Fruit fly (Drosophila melanogaster) whole organism, embryonic: ENCODE measurements around the gene Obp19a.

Experiments used
- Bgb ChIP-seq: fragments of 200-800 bp; sonication (Bioruptor generic); IDR thresholded peaks from 2 replicates; pipeline ENCODE4 v1.3.6; 2022; ENCODE audit warnings: missing biosample characterization, missing genetic modification characterization; ENCODE audit not compliant: partially characterized antibody
- CG10267 ChIP-seq: fragments of 200-800 bp; sonication (Bioruptor generic); optimal IDR thresholded peaks from 2 replicates; lab custom pipeline; 2018; ENCODE audit warnings: missing biosample characterization, mild to moderate bottlenecking, missing genetic modification characterization, moderate library complexity
- CG10321 ChIP-seq: fragments of 200-800 bp; sonication (Bioruptor generic); IDR thresholded peaks from 2 replicates; pipeline ENCODE4 v1.3.6; 2022; ENCODE audit warnings: missing biosample characterization, missing genetic modification characterization
- CG11696 ChIP-seq: fragments of 200-800 bp; sonication (Bioruptor generic); IDR thresholded peaks from 2 replicates; pipeline ENCODE4 v1.3.6; 2022; ENCODE audit warnings: missing biosample characterization, missing genetic modification characterization
- CG12744 ChIP-seq: fragments of 200-800 bp; sonication (Bioruptor generic); optimal IDR thresholded peaks from 2 replicates; lab custom pipeline; 2016; ENCODE audit warnings: missing biosample characterization, missing genetic modification characterization
- CG14050 ChIP-seq: fragments of 200-800 bp; sonication (Bioruptor generic); IDR thresholded peaks from 3 replicates; pipeline ENCODE4 v1.3.6; 2022; ENCODE audit warnings: missing biosample characterization, missing genetic modification characterization
- CG1602 ChIP-seq: fragments of 200-800 bp; sonication (Bioruptor generic); optimal IDR thresholded peaks from 3 replicates; lab custom pipeline; 2016; ENCODE audit warnings: missing biosample characterization, missing genetic modification characterization
- CG1603 ChIP-seq: fragments of 200-800 bp; sonication (Bioruptor generic); optimal IDR thresholded peaks from 2 replicates; lab custom pipeline; 2019; ENCODE audit warnings: missing biosample characterization, mild to moderate bottlenecking, missing genetic modification characterization, moderate library complexity
- CG2712 ChIP-seq: fragments of 200-800 bp; optimal IDR thresholded peaks from 3 replicates; lab custom pipeline; 2019; ENCODE audit warnings: missing biosample characterization, mild to moderate bottlenecking, missing genetic modification characterization, moderate library complexity
- CG31224 ChIP-seq: fragments of 200-800 bp; sonication (Bioruptor generic); IDR thresholded peaks from 2 replicates; pipeline ENCODE4 v1.3.6; 2022; ENCODE audit warnings: missing biosample characterization, missing genetic modification characterization
- CG31365 ChIP-seq: fragments of 200-800 bp; sonication (Bioruptor generic); optimal IDR thresholded peaks from 2 replicates; lab custom pipeline; 2018; ENCODE audit warnings: missing biosample characterization, mild to moderate bottlenecking, missing genetic modification characterization
- CG3163 ChIP-seq: fragments of 200-800 bp; sonication (Bioruptor generic); optimal IDR thresholded peaks from 3 replicates; lab custom pipeline; 2016; ENCODE audit warnings: missing biosample characterization, missing genetic modification characterization
- CG34422 ChIP-seq: fragments of 200-800 bp; sonication (Bioruptor generic); IDR thresholded peaks from 3 replicates; pipeline ENCODE4 v1.3.6; 2022; ENCODE audit warnings: missing biosample characterization, missing genetic modification characterization
- CG3847 ChIP-seq: fragments of 200-800 bp; sonication (Bioruptor generic); IDR thresholded peaks from 2 replicates; pipeline ENCODE4 v1.3.6; 2022; ENCODE audit warnings: missing biosample characterization, missing genetic modification characterization
- CG4360 ChIP-seq: fragments of 200-800 bp; sonication (Bioruptor generic); IDR thresholded peaks from 2 replicates; pipeline ENCODE4 v1.3.6; 2022; ENCODE audit warnings: missing biosample characterization, missing genetic modification characterization
- CG6813 ChIP-seq: fragments of 200-800 bp; sonication (Bioruptor generic); optimal IDR thresholded peaks from 2 replicates; lab custom pipeline; 2017; ENCODE audit warnings: missing biosample characterization, missing genetic modification characterization, mild to moderate bottlenecking, moderate library complexity, missing genetic modification reagents
- CG7372 ChIP-seq: fragments of 200-800 bp; sonication (Bioruptor generic); IDR thresholded peaks from 2 replicates; pipeline ENCODE4 v1.3.6; 2022; ENCODE audit warnings: missing biosample characterization, missing genetic modification characterization
- CG7745 ChIP-seq: fragments of 200-800 bp; sonication (Bioruptor generic); optimal IDR thresholded peaks from 2 replicates; lab custom pipeline; 2018; ENCODE audit warnings: missing biosample characterization, mild to moderate bottlenecking, missing genetic modification characterization, moderate library complexity
- CG9609 ChIP-seq: fragments of 200-800 bp; sonication (Bioruptor generic); optimal IDR thresholded peaks from 3 replicates; lab custom pipeline; 2016; ENCODE audit warnings: missing biosample characterization, missing genetic modification characterization
- CG9932 ChIP-seq: fragments of 200-800 bp; sonication (Bioruptor generic); IDR thresholded peaks from 2 replicates; pipeline ENCODE4 v1.3.6; 2022; ENCODE audit warnings: missing biosample characterization, missing genetic modification characterization
- CTCF ChIP-seq: fragments of 200-800 bp; sonication (Bioruptor generic); optimal IDR thresholded peaks from 2 replicates; lab custom pipeline; 2017; ENCODE audit warnings: missing biosample characterization, mild to moderate bottlenecking, missing genetic modification characterization, moderate library complexity
- D ChIP-seq, 2 experiments: fragments of 200-800 bp in 1 of 2; fragments of >200 bp in 1 of 2; sonication (Bioruptor generic) in 1 of 2; optimal IDR thresholded peaks; 2 replicates in 1 of 2; 3 replicates in 1 of 2; lab custom pipeline; 2017; ENCODE audit warnings: mild to moderate bottlenecking in 1 of 2, missing biosample characterization in 1 of 2, missing genetic modification characterization in 1 of 2, missing genetic modification reagents in 1 of 2
- D19B ChIP-seq: fragments of 200-800 bp; sonication (Bioruptor generic); optimal IDR thresholded peaks from 2 replicates; lab custom pipeline; 2017; ENCODE audit warnings: missing biosample characterization, mild to moderate bottlenecking, missing genetic modification characterization
- Dad ChIP-seq: fragments of 200-800 bp; sonication (Bioruptor generic); optimal IDR thresholded peaks from 3 replicates; lab custom pipeline; 2016; ENCODE audit warnings: missing biosample characterization, missing genetic modification characterization
- Deaf1 ChIP-seq: fragments of 200-800 bp; optimal IDR thresholded peaks from 3 replicates; lab custom pipeline; 2019; ENCODE audit warnings: missing biosample characterization, mild to moderate bottlenecking, missing genetic modification characterization, moderate library complexity
- E2f2 ChIP-seq: fragments of 200-800 bp; sonication (Bioruptor generic); IDR thresholded peaks from 2 replicates; pipeline ENCODE4 v1.3.6; 2022; ENCODE audit warnings: missing biosample characterization, missing genetic modification characterization
- Mad ChIP-seq: fragments of 200-800 bp; sonication (Bioruptor generic); optimal IDR thresholded peaks from 2 replicates; lab custom pipeline; 2016; ENCODE audit warnings: missing biosample characterization, missing genetic modification characterization
- Mes4 ChIP-seq: fragments of 200-800 bp; sonication (Bioruptor generic); optimal IDR thresholded peaks from 2 replicates; lab custom pipeline; 2016; ENCODE audit warnings: missing biosample characterization, missing genetic modification characterization
- Nf-YA ChIP-seq: fragments of 200-800 bp; sonication (Bioruptor generic); IDR thresholded peaks from 2 replicates; pipeline ENCODE4 v1.3.6; 2022; ENCODE audit warnings: missing biosample characterization, missing genetic modification characterization
- TFAM ChIP-seq: fragments of 200-800 bp; sonication (Bioruptor generic); optimal IDR thresholded peaks from 2 replicates; lab custom pipeline; 2017; ENCODE audit warnings: missing biosample characterization, missing genetic modification characterization, inconsistent platforms
- ara ChIP-seq: fragments of 200-800 bp; sonication (Bioruptor generic); IDR thresholded peaks from 2 replicates; pipeline ENCODE4 v1.3.6; 2022; ENCODE audit warnings: missing biosample characterization, missing genetic modification characterization
- ase ChIP-seq: fragments of 200-800 bp; sonication (Bioruptor generic); IDR thresholded peaks from 3 replicates; pipeline ENCODE4 v1.3.6; 2022; ENCODE audit warnings: missing biosample characterization, missing genetic modification characterization
- danr ChIP-seq: fragments of 200-800 bp; sonication (Bioruptor generic); IDR thresholded peaks from 2 replicates; pipeline ENCODE4 v1.3.6; 2022; ENCODE audit warnings: missing biosample characterization, missing genetic modification characterization
- ems ChIP-seq: fragments of 200-800 bp; sonication (Bioruptor generic); optimal IDR thresholded peaks from 3 replicates; lab custom pipeline; 2016; ENCODE audit warnings: missing biosample characterization, missing genetic modification characterization
- exex ChIP-seq: fragments of 200-800 bp; sonication (Bioruptor generic); optimal IDR thresholded peaks from 4 replicates; lab custom pipeline; 2018; ENCODE audit warnings: missing biosample characterization, mild to moderate bottlenecking, missing genetic modification characterization, moderate library complexity
- eyg ChIP-seq: fragments of 200-800 bp; sonication (Bioruptor generic); optimal IDR thresholded peaks from 3 replicates; lab custom pipeline; 2016; ENCODE audit warnings: missing biosample characterization, missing genetic modification characterization
- fd102C ChIP-seq: fragments of 200-800 bp; sonication (Bioruptor generic); optimal IDR thresholded peaks from 2 replicates; lab custom pipeline; 2018; ENCODE audit warnings: missing biosample characterization, mild to moderate bottlenecking, missing genetic modification characterization, moderate library complexity
- gem ChIP-seq: fragments of 200-800 bp; sonication (Bioruptor generic); optimal IDR thresholded peaks from 2 replicates; lab custom pipeline; 2019; ENCODE audit warnings: missing biosample characterization, mild to moderate bottlenecking, missing genetic modification characterization, moderate library complexity
- gfzf ChIP-seq: fragments of 200-800 bp; sonication (Bioruptor generic); optimal IDR thresholded peaks from 2 replicates; lab custom pipeline; 2016; ENCODE audit warnings: missing biosample characterization, mild to moderate bottlenecking, missing genetic modification characterization, moderate library complexity
- insv ChIP-seq, 2 experiments: fragments of 200-800 bp; sonication (Bioruptor generic); optimal IDR thresholded peaks; 3 replicates each; lab custom pipeline; 2016 to 2018; ENCODE audit warnings: missing biosample characterization in 2 of 2, missing genetic modification characterization in 2 of 2
- lov ChIP-seq, 2 experiments: fragments of 200-800 bp in 1 of 2; fragments of >200 bp in 1 of 2; sonication (Bioruptor generic) in 1 of 2; IDR thresholded peaks in 1 of 2; optimal IDR thresholded peaks in 1 of 2; 2 replicates in 1 of 2; 3 replicates in 1 of 2; pipeline versions ENCODE4 v1.3.6 to Lab custom; 2017 to 2022; ENCODE audit warnings: missing biosample characterization in 1 of 2, missing genetic modification characterization in 1 of 2
- sc ChIP-seq, 3 experiments: fragments of >200 bp in 2 of 3; fragments of 200-800 bp in 1 of 3; sonication (Bioruptor generic) in 1 of 3; optimal IDR thresholded peaks; 2 replicates in 2 of 3; 3 replicates in 1 of 3; lab custom pipeline; 2017; ENCODE audit warnings: mild to moderate bottlenecking in 1 of 3, missing biosample characterization in 1 of 3, missing genetic modification characterization in 1 of 3, missing genetic modification reagents in 1 of 3
- sens ChIP-seq: fragments of 200-800 bp; sonication (Bioruptor generic); peaks from one replicate; lab custom pipeline; 2016; ENCODE audit warnings: missing biosample characterization, missing genetic modification characterization
- shn ChIP-seq: fragments of 200-800 bp; sonication (Bioruptor generic); optimal IDR thresholded peaks from 3 replicates; lab custom pipeline; 2016; ENCODE audit warnings: missing biosample characterization, missing genetic modification characterization
- sima ChIP-seq: fragments of 200-800 bp; sonication (Bioruptor generic); optimal IDR thresholded peaks from 2 replicates; lab custom pipeline; 2016; ENCODE audit warnings: missing biosample characterization, missing genetic modification characterization
- sna ChIP-seq: fragments of 200-800 bp; sonication (Bioruptor generic); IDR thresholded peaks from 2 replicates; pipeline ENCODE4 v1.3.6; 2022; ENCODE audit warnings: missing biosample characterization, missing genetic modification characterization; ENCODE audit not compliant: partially characterized antibody
- ttk ChIP-seq: fragments of 200-800 bp; sonication (Bioruptor generic); IDR thresholded peaks from 2 replicates; pipeline ENCODE4 v2.1.2; 2022; ENCODE audit warnings: missing biosample characterization, missing genetic modification characterization
- vvl ChIP-seq: fragments of 200-800 bp; sonication (Bioruptor generic); IDR thresholded peaks from 2 replicates; pipeline ENCODE4 v1.3.6; 2022; ENCODE audit warnings: missing biosample characterization, missing genetic modification characterization
- wor ChIP-seq: fragments of 200-800 bp; sonication (Bioruptor generic); IDR thresholded peaks from 2 replicates; pipeline ENCODE4 v1.3.6; 2022; ENCODE audit warnings: missing biosample characterization, missing genetic modification characterization

Obp19a gene

DNA sequence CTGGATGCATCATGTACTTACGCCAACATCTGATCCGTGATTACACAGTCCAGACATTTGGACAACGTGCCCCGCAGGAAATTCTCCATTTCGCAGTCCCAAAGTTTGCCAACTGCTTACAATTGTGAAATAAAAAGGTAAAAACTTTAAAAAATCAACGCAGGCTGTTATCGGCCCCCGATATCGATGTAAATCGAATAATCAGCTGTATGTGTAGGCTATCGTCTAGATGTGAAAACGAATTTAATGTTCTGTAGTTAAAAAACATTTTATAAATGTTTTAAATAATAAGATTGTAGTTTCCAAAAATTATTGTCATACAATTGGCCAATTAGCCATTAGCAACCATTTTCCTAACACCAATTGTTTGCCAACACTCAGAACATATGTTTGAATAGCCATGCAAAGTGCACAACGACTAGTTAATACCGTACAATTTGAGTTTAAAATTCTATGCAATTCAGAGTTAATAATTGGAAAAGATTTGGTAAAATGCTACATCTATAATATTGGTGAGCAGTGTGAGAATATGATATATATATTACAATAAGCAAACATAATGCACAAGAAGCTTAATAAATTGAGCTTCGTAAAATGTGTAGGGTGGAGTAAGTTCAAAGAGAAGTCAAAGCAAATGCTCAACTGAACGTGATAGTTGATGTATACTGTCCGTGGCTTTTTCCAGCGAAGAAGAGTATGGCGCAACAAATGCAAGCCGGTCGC lies 14.1 kb downstream of the Obp19a start, which contains the start of the genes CG11710 and mal (continued):
- TF ChIP-seq exex, result peak; percentile 48
- TF ChIP-seq CG9609 (GFP tag; lab: Kevin White, UChicago), result peak; percentile 37
- TF ChIP-seq CG2712, result peak; percentile 84
- peak; percentile 71 for TF ChIP-seq eyg (GFP tag; lab: Kevin White, UChicago)
- peak; percentile 8 for TF ChIP-seq CG3163
- TF ChIP-seq CG7372 (GFP tag; lab: Robert Waterston, UW), result peak; percentile 73; the same call in 1 of the 2 replicates
- TF ChIP-seq Mes4 (GFP tag; lab: Kevin White, UChicago), result no peak
- peak; percentile 46; the same call in 1 of the 2 replicates for TF ChIP-seq sna (GFP tag; lab: Robert Waterston, UW)
- peak; percentile 63 for TF ChIP-seq Deaf1 (tag; lab: Kevin White, UChicago)
- TF ChIP-seq CG4360 (GFP tag; lab: Robert Waterston, UW), result no peak
- TF ChIP-seq sima (GFP tag; lab: Kevin White, UChicago), result no peak
- TF ChIP-seq D (optimal IDR thresholded peaks at IDR 0.05; lab: Kevin White, UChicago), result no peak
- no peak for TF ChIP-seq D (GFP tag; optimal IDR thresholded peaks at IDR 0.05; lab: Kevin White, UChicago)
- no peak for TF ChIP-seq CG11696 (GFP tag; lab: Robert Waterston, UW)
- no peak for TF ChIP-seq sc (optimal IDR thresholded peaks at IDR 0.05; lab: Kevin White, UChicago)
- no peak for TF ChIP-seq sc (GFP tag; optimal IDR thresholded peaks at IDR 0.05; lab: Kevin White, UChicago)
- TF ChIP-seq ara (GFP tag; lab: Robert Waterston, UW), result peak; percentile 37; the same call in 1 of the 2 replicates
- peak; percentile 51 for TF ChIP-seq CG6813
- TF ChIP-seq ase (GFP tag; lab: Robert Waterston, UW), result no peak
- TF ChIP-seq CG7745 (tag; lab: Kevin White, UChicago), result no peak
- no peak for TF ChIP-seq TFAM
- TF ChIP-seq ttk (GFP tag; lab: Robert Waterston, UW), result peak; percentile 56; the same call in 1 of the 2 replicates
- TF ChIP-seq CG10267 (tag; lab: Kevin White, UChicago), result peak; percentile 78
- TF ChIP-seq CG1603 (tag; lab: Kevin White, UChicago), result peak; percentile 68
- TF ChIP-seq CG9932 (GFP tag; lab: Robert Waterston, UW), result peak; percentile 78
- TF ChIP-seq gfzf (GFP tag; lab: Kevin White, UChicago), result no peak
- no peak for TF ChIP-seq fd102C
- TF ChIP-seq Mad (GFP tag; lab: Kevin White, UChicago), result peak; percentile 21
- TF ChIP-seq Bgb, result no peak
- TF ChIP-seq CG14050, result peak; percentile 54; the same call in 2 of the 3 replicates
- TF ChIP-seq CG3847 (GFP tag; lab: Robert Waterston, UW), result peak; percentile 68
- no peak for TF ChIP-seq gem (tag; lab: Kevin White, UChicago)
- peak; percentile 72 for TF ChIP-seq ems (GFP tag; lab: Kevin White, UChicago)
- peak; percentile 77; the same call in 2 of the 3 replicates for TF ChIP-seq CG34422 (GFP tag; lab: Robert Waterston, UW)
- TF ChIP-seq lov (optimal IDR thresholded peaks at IDR 0.05; lab: Kevin White, UChicago), result no peak
- no peak for TF ChIP-seq lov (GFP tag; IDR thresholded peaks at IDR 0.05; lab: Robert Waterston, UW)
- peak; percentile 62 for TF ChIP-seq wor (GFP tag; lab: Robert Waterston, UW)
- peak; percentile 48 for TF ChIP-seq CG12744
- peak; percentile 52 for TF ChIP-seq CG1602 (GFP tag; lab: Kevin White, UChicago)
- peak; percentile 70; the same call in 1 of the 2 replicates for TF ChIP-seq vvl (GFP tag; lab: Robert Waterston, UW)
- TF ChIP-seq CG31365 (tag; lab: Kevin White, UChicago), result peak; percentile 71
- TF ChIP-seq CTCF (GFP tag; lab: Kevin White, UChicago), result peak; percentile 5
- peak; percentile 44; the same call in 1 of the 2 replicates for TF ChIP-seq danr
- peak; percentile 39; the same call in 1 of the 2 replicates for TF ChIP-seq E2f2 (GFP tag; lab: Robert Waterston, UW)
- TF ChIP-seq D19B, result peak; percentile 83
- TF ChIP-seq sens (GFP tag; lab: Kevin White, UChicago), result peak; percentile 95
- 0 out of 2 replicates have a peak, but pooled peaks have one; percentile 35 for TF ChIP-seq Nf-YA (GFP tag; lab: Robert Waterston, UW)
- peak; percentile 58 for TF ChIP-seq Dad (GFP tag; lab: Kevin White, UChicago)
- peak in 1 of 2 experiments; percentile 7 for TF ChIP-seq insv (GFP tag; optimal IDR thresholded peaks at IDR 0.05; lab: Kevin White, UChicago)
- peak; percentile 73 for TF ChIP-seq CG31224
- no peak for TF ChIP-seq CG10321
- TF ChIP-seq shn, result peak; percentile 30
